Fruit fly (Drosophila melanogaster): ENCODE data around the gene Imp.

Gene Imp

dm6 chrX:10757616-10758078 lies 66.4 kb downstream of the Imp start, which contains the start of gene Rph (continued):
- TF ChIP-seq sc (optimal IDR thresholded peaks at IDR 0.05) (no peak), sc (GFP tag; optimal IDR thresholded peaks at IDR 0.05) (no peak), CG17829 (tag; optimal IDR thresholded peaks at IDR 0.05) (no peak), PHDP (tag; optimal IDR thresholded peaks at IDR 0.05) (no peak), CG1832 (GFP tag; optimal IDR thresholded peaks at IDR 0.05) (no peak), ac (GFP tag; optimal IDR thresholded peaks at IDR 0.05) (no peak), Lim3 (GFP tag; IDR thresholded peaks at IDR 0.05) (no peak), CG7745 (tag; optimal IDR thresholded peaks at IDR 0.05) (no peak), CG12744 (GFP tag; optimal IDR thresholded peaks at IDR 0.05) (no peak), CG10543 (GFP tag; optimal IDR thresholded peaks at IDR 0.05) (peak; percentile 52), bab2 (GFP tag; optimal IDR thresholded peaks at IDR 0.05) (peak; percentile 1), CG31388 (GFP tag; optimal IDR thresholded peaks at IDR 0.05) (no peak), hkb (optimal IDR thresholded peaks at IDR 0.05) (no peak), hkb (GFP tag; IDR thresholded peaks at IDR 0.05) (no peak), CG11247 (GFP tag; IDR thresholded peaks at IDR 0.05) (no peak), esg (GFP tag; conservative IDR thresholded peaks at IDR 0.05) (no peak), btn (GFP tag; optimal IDR thresholded peaks at IDR 0.05) (no peak), Six4 (GFP tag; optimal IDR thresholded peaks at IDR 0.05) (no peak), CG34422 (GFP tag; IDR thresholded peaks at IDR 0.05) (no peak), CG5180 (GFP tag; optimal IDR thresholded peaks at IDR 0.05) (no peak), B-H2 (GFP tag; optimal IDR thresholded peaks at IDR 0.05) (peak; percentile 1), Bteb2 (GFP tag; optimal IDR thresholded peaks at IDR 0.05) (no peak), CG6689 (GFP tag; IDR thresholded peaks at IDR 0.05) (0 out of 2 replicates have a peak, but pooled peaks have one; percentile 18), nerfin-1 (tag; optimal IDR thresholded peaks at IDR 0.05) (no peak), CG7372 (GFP tag; IDR thresholded peaks at IDR 0.05) (no peak), CG9876 (GFP tag; optimal IDR thresholded peaks at IDR 0.05) (no peak), CG4404 (GFP tag; IDR thresholded peaks at IDR 0.05) (no peak), Opbp (GFP tag; IDR thresholded peaks at IDR 0.05; ENCODE audit: partially characterized antibody) (no peak), sima (GFP tag; optimal IDR thresholded peaks at IDR 0.05) (no peak), CG12071 (GFP tag; optimal IDR thresholded peaks at IDR 0.05) (no peak), Spps (tag; optimal IDR thresholded peaks at IDR 0.05) (no peak), tna (GFP tag; IDR thresholded peaks at IDR 0.05; ENCODE audit: partially characterized antibody) (no peak), CG2202 (tag; optimal IDR thresholded peaks at IDR 0.05) (no peak), CHES-1-like (GFP tag; optimal IDR thresholded peaks at IDR 0.05) (no peak), CG1792 (GFP tag; optimal IDR thresholded peaks at IDR 0.05) (no peak), CG3995 (GFP tag; optimal IDR thresholded peaks at IDR 0.05) (no peak), Ada2b (GFP tag; IDR thresholded peaks at IDR 0.05) (no peak), CG12769 (tag; optimal IDR thresholded peaks at IDR 0.05) (peak; percentile 23), CG6272 (GFP tag; IDR thresholded peaks at IDR 0.05) (0 out of 2 replicates have a peak, but pooled peaks have one; percentile 8), gfzf (GFP tag; optimal IDR thresholded peaks at IDR 0.05) (no peak), CG1529 (GFP tag; optimal IDR thresholded peaks at IDR 0.05) (no peak), z (GFP tag; IDR thresholded peaks at IDR 0.05) (no peak), CG12104 (GFP tag; optimal IDR thresholded peaks at IDR 0.05) (no peak), CG10979 (tag; optimal IDR thresholded peaks at IDR 0.05) (no peak), Poxn (GFP tag; IDR thresholded peaks at IDR 0.05) (no peak), vfl (GFP tag; optimal IDR thresholded peaks at IDR 0.05) (no peak), Optix (GFP tag; IDR thresholded peaks at IDR 0.05) (no peak), CG34224 (GFP tag; IDR thresholded peaks at IDR 0.05; ENCODE audit: partially characterized antibody) (0 out of 3 replicates have a peak, but pooled peaks have one; percentile 34), twi (tag; optimal IDR thresholded peaks at IDR 0.05) (no peak), NC2β (GFP tag; optimal IDR thresholded peaks at IDR 0.05) (no peak), D19B (GFP tag; optimal IDR thresholded peaks at IDR 0.05) (no peak), ranshi (GFP tag; IDR thresholded peaks at IDR 0.05) (no peak), CG7556 (GFP tag; optimal IDR thresholded peaks at IDR 0.05) (peak; percentile 13)
